Worm (Caenorhabditis elegans) whole organism, young adult: ENCODE results near the gene F46C3.7.

Source experiments
- B0035.1 ChIP-seq: sonication (generic microtip); optimal IDR thresholded peaks from 2 replicates; lab custom pipeline; 2016; ENCODE audit warnings: missing genetic modification characterization, mild to moderate bottlenecking, missing compliant biosample characterization, missing genotype, missing genetic modification reagents
- B0336.3 ChIP-seq: fragments of 200-800 bp; sonication (Bioruptor generic); IDR thresholded peaks from 2 replicates; pipeline ENCODE4 v1.3.6; 2022; ENCODE audit warnings: missing genetic modification characterization, missing compliant biosample characterization
- C06A6.2 ChIP-seq: fragments of 200-800 bp; sonication (Bioruptor generic); conservative IDR thresholded peaks from 2 replicates; pipeline ENCODE4 v1.3.6; 2022; ENCODE audit warnings: missing genetic modification characterization, missing compliant biosample characterization
- F10E7.11 ChIP-seq: sonication (generic microtip); optimal IDR thresholded peaks from 2 replicates; lab custom pipeline; 2017; ENCODE audit warnings: mild to moderate bottlenecking, missing genetic modification characterization, moderate library complexity, missing compliant biosample characterization
- F22D6.2 ChIP-seq: sonication (generic microtip); optimal IDR thresholded peaks from 2 replicates; lab custom pipeline; 2016; ENCODE audit warnings: mild to moderate bottlenecking, missing genetic modification characterization, missing compliant biosample characterization
- F23B12.7 ChIP-seq: sonication (generic microtip); optimal IDR thresholded peaks from 2 replicates; lab custom pipeline; 2017; ENCODE audit warnings: missing genetic modification characterization, mild to moderate bottlenecking, missing compliant biosample characterization, antibody characterized with exemption, moderate library complexity; ENCODE audit not compliant: insufficient read depth
- F57A8.1 ChIP-seq: fragments of 200-800 bp; sonication (Bioruptor generic); optimal IDR thresholded peaks from 2 replicates; lab custom pipeline; 2018; ENCODE audit warnings: mild to moderate bottlenecking, missing genetic modification characterization, moderate library complexity, missing compliant biosample characterization
- F57C9.4 ChIP-seq: sonication (generic microtip); optimal IDR thresholded peaks from 2 replicates; lab custom pipeline; 2017; ENCODE audit warnings: mild to moderate bottlenecking, missing genetic modification characterization, missing compliant biosample characterization
- Y95B8A.8 ChIP-seq: fragments of 200-800 bp; sonication (Bioruptor generic); IDR thresholded peaks from 2 replicates; pipeline ENCODE4 v1.3.6; 2022; ENCODE audit warnings: missing genetic modification reagents, missing genetic modification characterization, missing compliant biosample characterization
- ama-1 ChIP-seq, 3 experiments: fragments of 150-350 bp in 1 of 3; sonication (generic microtip) in 2 of 3; optimal IDR thresholded peaks; 2 replicates each; lab custom pipeline; 2014 to 2018; ENCODE audit warnings: missing biosample characterization in 2 of 3, missing genetic modification characterization in 2 of 3, missing genetic modification reagents in 2 of 3
- aptf-2 ChIP-seq: fragments of 200-800 bp; sonication (Bioruptor generic); conservative IDR thresholded peaks from 2 replicates; pipeline ENCODE4 v1.3.6; 2022; ENCODE audit warnings: missing genetic modification reagents, missing genetic modification characterization, missing compliant biosample characterization
- attf-3 ChIP-seq: fragments of 200-800 bp; sonication (Bioruptor generic); conservative IDR thresholded peaks from 2 replicates; pipeline ENCODE4 v1.3.6; 2022; ENCODE audit warnings: missing genetic modification reagents, missing genetic modification characterization, missing compliant biosample characterization
- cebp-1 ChIP-seq, 2 experiments: fragments of 200-800 bp in 1 of 2; sonication (Bioruptor generic) in 1 of 2; sonication (generic microtip) in 1 of 2; IDR thresholded peaks in 1 of 2; optimal IDR thresholded peaks in 1 of 2; 2 replicates each; pipeline versions ENCODE4 v1.3.6 to Lab custom; 2017 to 2022; ENCODE audit warnings: missing compliant biosample characterization in 2 of 2, missing genetic modification characterization in 2 of 2, mild to moderate bottlenecking in 1 of 2, missing genetic modification reagents in 1 of 2, moderate library complexity in 1 of 2
- ceh-27 ChIP-seq: fragments of 200-800 bp; sonication (Bioruptor generic); optimal IDR thresholded peaks from 2 replicates; lab custom pipeline; 2018; ENCODE audit warnings: mild to moderate bottlenecking, missing genetic modification characterization, moderate library complexity, missing compliant biosample characterization
- ceh-40 ChIP-seq: fragments of 200-800 bp; sonication (Bioruptor generic); IDR thresholded peaks from 2 replicates; pipeline ENCODE4 v1.3.6; 2022; ENCODE audit warnings: missing genetic modification characterization, missing compliant biosample characterization
- ceh-79 ChIP-seq: sonication (generic microtip); optimal IDR thresholded peaks from 2 replicates; lab custom pipeline; 2017; ENCODE audit warnings: mild to moderate bottlenecking, missing genetic modification characterization, missing compliant biosample characterization
- hrde-1 ChIP-seq: sonication (generic microtip); optimal IDR thresholded peaks from 2 replicates; lab custom pipeline; 2016; ENCODE audit warnings: missing genetic modification characterization, mild to moderate bottlenecking, missing compliant biosample characterization, moderate library complexity, missing genotype, missing genetic modification reagents, borderline replicate concordance
- lin-54 ChIP-seq: fragments of 200-800 bp; sonication (Bioruptor generic); optimal IDR thresholded peaks from 2 replicates; lab custom pipeline; 2018; ENCODE audit warnings: mild to moderate bottlenecking, missing genetic modification characterization, missing compliant biosample characterization
- lsl-1 ChIP-seq: fragments of 200-800 bp; sonication (Bioruptor generic); optimal IDR thresholded peaks from 2 replicates; lab custom pipeline; 2018; ENCODE audit warnings: mild to moderate bottlenecking, missing genetic modification characterization, moderate library complexity, missing compliant biosample characterization
- lsy-27 ChIP-seq: sonication (generic microtip); optimal IDR thresholded peaks from 2 replicates; lab custom pipeline; 2017; ENCODE audit warnings: missing genetic modification characterization, mild to moderate bottlenecking, missing compliant biosample characterization, antibody characterized with exemption, missing genotype, borderline replicate concordance; ENCODE audit not compliant: insufficient read depth
- madf-10 ChIP-seq: sonication (generic microtip); optimal IDR thresholded peaks from 2 replicates; lab custom pipeline; 2016; ENCODE audit warnings: mild to moderate bottlenecking, missing genetic modification characterization, missing compliant biosample characterization
- nfya-2 ChIP-seq: fragments of 200-800 bp; sonication (Bioruptor generic); IDR thresholded peaks from 2 replicates; pipeline ENCODE4 v1.3.6; 2022; ENCODE audit warnings: missing genetic modification reagents, missing genetic modification characterization, missing compliant biosample characterization
- nhr-80 ChIP-seq: sonication (generic microtip); optimal IDR thresholded peaks from 2 replicates; lab custom pipeline; 2016; ENCODE audit warnings: missing genetic modification characterization, missing compliant biosample characterization
- pbrm-1 ChIP-seq: fragments of 200-800 bp; sonication (Bioruptor generic); IDR thresholded peaks from 2 replicates; pipeline ENCODE4 v1.3.6; 2022; ENCODE audit warnings: missing genetic modification reagents, missing genetic modification characterization, missing compliant biosample characterization
- pha-4 ChIP-seq: fragments of 150-350 bp; sonication (generic microtip); optimal IDR thresholded peaks from 2 replicates; lab custom pipeline; 2014; ENCODE audit warnings: missing biosample characterization, missing genetic modification reagents, missing genetic modification characterization
- rec-8 ChIP-seq, 2 experiments: sonication (generic microtip); optimal IDR thresholded peaks; 2 replicates each; lab custom pipeline; 2016; ENCODE audit warnings: mild to moderate bottlenecking in 2 of 2, missing genetic modification characterization in 2 of 2, missing genetic modification reagents in 2 of 2, missing genotype in 2 of 2, missing biosample characterization in 1 of 2, missing compliant biosample characterization in 1 of 2, moderate library complexity in 1 of 2
- sdz-38 ChIP-seq: sonication (generic microtip); optimal IDR thresholded peaks from 2 replicates; lab custom pipeline; 2016; ENCODE audit warnings: missing genotype, missing genetic modification characterization, missing compliant biosample characterization
- sea-2 ChIP-seq: fragments of 200-800 bp; sonication (Bioruptor generic); IDR thresholded peaks from 2 replicates; pipeline ENCODE4 v1.3.6; 2022; ENCODE audit warnings: missing genetic modification characterization, missing compliant biosample characterization
- snpc-4 ChIP-seq, 5 experiments: fragments of 150-350 bp in 1 of 5; sonication (generic microtip) in 4 of 5; optimal IDR thresholded peaks; 2 replicates each; lab custom pipeline; 2014 to 2018; ENCODE audit warnings: missing genetic modification characterization in 5 of 5, missing biosample characterization in 3 of 5, antibody characterized with exemption in 2 of 5, mild to moderate bottlenecking in 2 of 5, missing compliant biosample characterization in 2 of 5, missing genotype in 2 of 5, moderate library complexity in 2 of 5, missing genetic modification reagents in 1 of 5
- tbp1 ChIP-seq: fragments of 200-800 bp; sonication (Bioruptor generic); optimal IDR thresholded peaks from 2 replicates; lab custom pipeline; 2018; ENCODE audit warnings: mild to moderate bottlenecking, missing genetic modification characterization, missing compliant biosample characterization
- tbx-9 ChIP-seq: sonication (generic microtip); optimal IDR thresholded peaks from 2 replicates; lab custom pipeline; 2016; ENCODE audit warnings: borderline replicate concordance, missing genetic modification characterization, inconsistent platforms, missing compliant biosample characterization
- tlf-1 ChIP-seq: fragments of 200-800 bp; sonication (Bioruptor generic); optimal IDR thresholded peaks from 2 replicates; lab custom pipeline; 2018; ENCODE audit warnings: mild to moderate bottlenecking, missing genetic modification characterization, missing compliant biosample characterization
- unc-62 ChIP-seq: fragments of 150-350 bp; optimal IDR thresholded peaks from 2 replicates; lab custom pipeline; 2014; ENCODE audit warnings: missing biosample characterization, missing genetic modification reagents, missing genetic modification characterization
- zim-3 ChIP-seq: sonication (generic microtip); optimal IDR thresholded peaks from 2 replicates; lab custom pipeline; 2017; ENCODE audit warnings: mild to moderate bottlenecking, missing genetic modification characterization, moderate library complexity, missing compliant biosample characterization
- ztf-25 ChIP-seq: fragments of 200-800 bp; sonication (Bioruptor generic); IDR thresholded peaks from 2 replicates; pipeline ENCODE4 v1.3.6; 2022; ENCODE audit warnings: missing genetic modification reagents, missing genetic modification characterization, missing compliant biosample characterization

F46C3.7 gene

ce11 chrX:11482637-11483036 lies 42.8 kb downstream of the F46C3.7 start:
- TF ChIP-seq snpc-4 (GFP tag; optimal IDR thresholded peaks at IDR 0.05; lab: Kevin White, UChicago), result no peak
- TF ChIP-seq snpc-4 (tag; optimal IDR thresholded peaks at IDR 0.05; lab: Kevin White, UChicago), result no peak
- TF ChIP-seq F57C9.4 (tag; lab: Kevin White, UChicago), result no peak
- TF ChIP-seq F23B12.7 (tag; lab: Kevin White, UChicago), result peak; percentile 36
- TF ChIP-seq nhr-80 (tag; lab: Kevin White, UChicago), result peak; percentile 98
- no peak for TF ChIP-seq F57A8.1 (GFP tag; lab: Kevin White, UChicago)
- TF ChIP-seq cebp-1 (GFP tag; IDR thresholded peaks at IDR 0.05; lab: Robert Waterston, UW), result no peak
- TF ChIP-seq cebp-1 (tag; optimal IDR thresholded peaks at IDR 0.05; lab: Kevin White, UChicago), result peak; percentile 46
- TF ChIP-seq zim-3, result peak; percentile 3
- peak; percentile 22 for TF ChIP-seq madf-10 (tag; lab: Kevin White, UChicago)
- peak; percentile 25 for TF ChIP-seq pha-4
- TF ChIP-seq F22D6.2 (tag; lab: Kevin White, UChicago), result no peak
- peak; percentile 51 for TF ChIP-seq ama-1 (optimal IDR thresholded peaks at IDR 0.05; lab: Kevin White, UChicago)
- TF ChIP-seq ama-1 (GFP tag; optimal IDR thresholded peaks at IDR 0.05; lab: Kevin White, UChicago), result no peak
- TF ChIP-seq ceh-40 (GFP tag; lab: Robert Waterston, UW), result no peak
- TF ChIP-seq tlf-1 (GFP tag; lab: Kevin White, UChicago), result peak; percentile 6
- TF ChIP-seq ztf-25 (GFP tag; lab: Robert Waterston, UW), result no peak
- TF ChIP-seq Y95B8A.8 (GFP tag; lab: Robert Waterston, UW), result no peak

DNA sequence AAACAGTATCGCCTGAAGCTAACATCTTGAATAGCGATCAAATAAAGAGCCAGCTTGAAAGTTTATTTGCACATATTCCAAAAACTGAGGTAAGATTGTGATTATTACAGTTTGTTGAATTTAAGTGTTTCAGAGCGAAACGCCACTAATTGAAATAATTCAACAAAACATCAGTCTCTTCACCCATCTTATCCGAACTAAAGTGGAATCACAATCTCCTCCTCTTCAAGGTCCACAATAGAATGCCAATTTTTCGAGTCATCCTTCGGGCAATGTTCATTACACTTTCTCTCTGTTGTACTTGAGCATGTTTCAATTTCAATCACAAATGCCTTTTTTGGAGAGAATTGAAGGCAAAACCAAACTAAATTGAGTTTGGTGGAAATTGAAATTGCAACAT lies 44.2 kb downstream of the F46C3.7 start:
- no peak for TF ChIP-seq ceh-79
- TF ChIP-seq F10E7.11 (tag; lab: Kevin White, UChicago), result no peak
- no peak for TF ChIP-seq B0035.1
- TF ChIP-seq pha-4, result no peak
- no peak for TF ChIP-seq attf-3 (GFP tag; lab: Robert Waterston, UW)
- TF ChIP-seq aptf-2 (GFP tag; lab: Robert Waterston, UW), result no peak

DNA sequence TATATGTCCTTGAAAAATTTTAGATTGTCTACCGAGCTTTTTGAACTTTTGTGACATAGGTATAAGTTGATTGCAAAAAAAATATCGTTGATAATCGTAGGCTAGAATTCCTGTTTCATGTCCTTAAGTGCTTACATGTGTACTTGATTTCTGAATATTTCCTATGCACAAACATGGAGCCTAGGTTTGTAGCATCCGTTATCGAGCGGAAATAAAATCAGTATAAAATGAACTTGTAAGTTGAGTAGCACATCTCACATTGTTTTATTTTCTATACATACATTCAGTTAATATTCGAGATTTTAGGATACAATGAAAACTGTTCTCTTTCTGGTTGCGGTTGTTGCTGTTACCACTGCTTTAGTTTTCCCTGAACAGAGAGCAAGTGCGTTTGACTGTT lies 47.6 kb downstream of the F46C3.7 start, which contains the start of gene spp-9:
Gene spp-9 (plus strand): TSS at position 301 of the 400 bp plus-strand sequence.
- no peak for TF ChIP-seq madf-10 (tag; lab: Kevin White, UChicago)
- no peak for TF ChIP-seq sdz-38 (tag; lab: Kevin White, UChicago)
- no peak for TF ChIP-seq B0035.1
- no peak for TF ChIP-seq unc-62 (GFP tag; lab: Kevin White, UChicago)
- no peak for TF ChIP-seq tbx-9 (tag; lab: Kevin White, UChicago)
- no peak for TF ChIP-seq ceh-40 (GFP tag; lab: Robert Waterston, UW)
- no peak for TF ChIP-seq lsl-1 (GFP tag; lab: Kevin White, UChicago)
- TF ChIP-seq nfya-2 (GFP tag; lab: Robert Waterston, UW), result no peak

DNA sequence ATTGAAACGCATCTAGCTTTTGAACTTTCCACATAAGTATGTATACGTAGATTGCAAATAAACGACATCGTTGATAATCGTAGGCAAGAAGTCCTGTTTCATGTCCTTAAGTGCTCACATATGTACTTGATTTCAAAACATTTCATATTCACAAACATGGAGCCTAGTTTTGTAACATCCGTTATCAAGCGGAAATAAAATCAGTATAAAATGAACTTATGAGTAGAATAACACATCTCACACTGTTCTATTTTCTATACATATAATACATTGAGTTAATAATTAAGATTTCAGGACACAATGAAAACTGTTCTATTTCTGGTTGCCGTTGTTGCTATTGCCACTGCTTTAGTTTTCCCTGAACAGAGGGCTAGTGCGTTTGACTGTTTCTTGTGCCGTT lies 50.0 kb downstream of the F46C3.7 start, which contains the start of gene spp-21:
Gene spp-21 (plus strand): TSS at position 301 of the 400 bp plus-strand sequence.
- no peak for TF ChIP-seq lin-54 (GFP tag; lab: Kevin White, UChicago)
- no peak for TF ChIP-seq B0336.3 (GFP tag; lab: Robert Waterston, UW)
- no peak for TF ChIP-seq attf-3 (GFP tag; lab: Robert Waterston, UW)
- no peak for TF ChIP-seq C06A6.2 (GFP tag; lab: Robert Waterston, UW)
- no peak for TF ChIP-seq hrde-1 (tag; lab: Kevin White, UChicago)
- TF ChIP-seq madf-10 (tag; lab: Kevin White, UChicago), result no peak
- no peak for TF ChIP-seq ceh-27 (GFP tag; lab: Kevin White, UChicago)
- no peak for TF ChIP-seq lsy-27 (tag; lab: Kevin White, UChicago)
- TF ChIP-seq rec-8 (tag; optimal IDR thresholded peaks at IDR 0.05; lab: Kevin White, UChicago), result no peak
- no peak for TF ChIP-seq pbrm-1
- TF ChIP-seq tbp1, result no peak
- no peak for TF ChIP-seq sea-2
- no peak for TF ChIP-seq ama-1 (optimal IDR thresholded peaks at IDR 0.05; lab: Kevin White, UChicago)
- no peak for TF ChIP-seq ama-1 (GFP tag; optimal IDR thresholded peaks at IDR 0.05; lab: Kevin White, UChicago)
